Worm (Caenorhabditis elegans): ENCODE results near the gene his-72.

Gene his-72

DNA sequence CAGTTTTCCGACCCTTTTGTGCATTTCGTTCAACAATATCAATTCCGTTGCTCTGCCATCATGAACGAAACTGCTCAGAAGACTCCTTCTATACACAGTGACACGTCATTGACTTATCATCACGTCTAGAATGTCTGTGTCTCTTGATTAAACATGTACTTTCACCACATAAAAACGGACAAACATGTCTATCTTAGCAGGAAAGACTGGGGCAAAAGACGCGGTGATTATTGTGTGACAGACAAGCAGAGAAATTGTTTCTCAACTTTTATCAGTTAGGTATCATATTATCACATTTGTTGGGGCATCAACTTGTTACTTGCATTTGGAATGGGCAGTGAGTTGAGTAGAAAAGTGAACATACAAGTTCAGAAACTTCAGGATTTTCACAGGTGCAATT is 43.6 kb downstream of the his-72 start:
- TF ChIP-seq egl-13 (tag; optimal IDR thresholded peaks at IDR 0.05) (no peak), ceh-90 (tag; optimal IDR thresholded peaks at IDR 0.05) (no peak), ama-1 (optimal IDR thresholded peaks at IDR 0.05) (no peak), sptf-1 (tag; optimal IDR thresholded peaks at IDR 0.05) (no peak), zip-4 (GFP tag; optimal IDR thresholded peaks at IDR 0.05) (no peak), lir-3 (tag; optimal IDR thresholded peaks at IDR 0.05; ENCODE audit: poor library complexity) (no peak), jun-1 (tag; optimal IDR thresholded peaks at IDR 0.05) (peak; percentile 11), mdl-1 (tag; optimal IDR thresholded peaks at IDR 0.05) (no peak), nhr-77 (tag; optimal IDR thresholded peaks at IDR 0.05) (no peak), nhr-12 (tag; optimal IDR thresholded peaks at IDR 0.05) (no peak), ztf-11 (tag; optimal IDR thresholded peaks at IDR 0.05) (no peak), C16A3.4 (tag; optimal IDR thresholded peaks at IDR 0.05) (no peak), zag-1 (tag; optimal IDR thresholded peaks at IDR 0.05) (no peak), efl-3 (GFP tag; optimal IDR thresholded peaks at IDR 0.05) (no peak), pqm-1 (tag; optimal IDR thresholded peaks at IDR 0.05) (no peak), dpl-1 (GFP tag; optimal IDR thresholded peaks at IDR 0.05) (no peak), pax-3 (tag; optimal IDR thresholded peaks at IDR 0.05) (no peak), unc-86 (tag; optimal IDR thresholded peaks at IDR 0.05) (no peak), lin-15B (tag; optimal IDR thresholded peaks at IDR 0.05) (no peak), hlh-17 (GFP tag; optimal IDR thresholded peaks at IDR 0.05; ENCODE audit: borderline replicate concordance) (no peak), isw-1 (GFP tag; IDR thresholded peaks at IDR 0.05) (no peak), efl-1 (optimal IDR thresholded peaks at IDR 0.05) (no peak), efl-1 (GFP tag; optimal IDR thresholded peaks at IDR 0.05 in 1 of 2) (peak in 1 of 2 experiments; percentile 64), unc-130 (tag; optimal IDR thresholded peaks at IDR 0.05) (no peak), xbp-1 (tag; optimal IDR thresholded peaks at IDR 0.05) (no peak), nhr-85 (tag) (peak; percentile 68), ceh-82 (tag; optimal IDR thresholded peaks at IDR 0.05) (no peak), sox-4 (tag; optimal IDR thresholded peaks at IDR 0.05) (no peak), vab-15 (tag; optimal IDR thresholded peaks at IDR 0.05) (no peak), sup-37 (GFP tag; optimal IDR thresholded peaks at IDR 0.05) (no peak), Y116A8C.19 (tag; optimal IDR thresholded peaks at IDR 0.05; ENCODE audit: borderline replicate concordance) (no peak), aly-2 (tag; optimal IDR thresholded peaks at IDR 0.05) (no peak), ceh-63 (GFP tag; optimal IDR thresholded peaks at IDR 0.05) (no peak), hpl-2 (GFP tag; optimal IDR thresholded peaks at IDR 0.05) (no peak), nhr-76 (tag; optimal IDR thresholded peaks at IDR 0.05) (no peak), unc-30 (tag; optimal IDR thresholded peaks at IDR 0.05) (no peak), elt-3 (tag; optimal IDR thresholded peaks at IDR 0.05) (peak in 1 of 6 experiments; percentile 86), nhr-28 (tag; optimal IDR thresholded peaks at IDR 0.05) (no peak), nhr-237 (tag; optimal IDR thresholded peaks at IDR 0.05) (no peak), snu-23 (GFP tag; optimal IDR thresholded peaks at IDR 0.05) (peak; percentile 26), aha-1 (tag; optimal IDR thresholded peaks at IDR 0.05) (no peak), mab-9 (GFP tag; IDR thresholded peaks at IDR 0.05) (no peak), nhr-47 (tag; optimal IDR thresholded peaks at IDR 0.05) (no peak), tbx-2 (tag; optimal IDR thresholded peaks at IDR 0.05) (no peak), rnt-1 (tag; optimal IDR thresholded peaks at IDR 0.05) (no peak), grh-1 (GFP tag; IDR thresholded peaks at IDR 0.05) (no peak), egl-27 (tag; optimal IDR thresholded peaks at IDR 0.05) (no peak), fkh-10 (GFP tag; optimal IDR thresholded peaks at IDR 0.05) (no peak), unc-98 (GFP tag; IDR thresholded peaks at IDR 0.05) (no peak), F16B12.6 (tag; optimal IDR thresholded peaks at IDR 0.05) (no peak), ceh-8 (GFP tag; optimal IDR thresholded peaks at IDR 0.05) (no peak), nhr-90 (tag; optimal IDR thresholded peaks at IDR 0.05; ENCODE audit: poor library complexity) (peak; percentile 14), irx-1 (tag; optimal IDR thresholded peaks at IDR 0.05) (no peak), lin-35 (GFP tag; optimal IDR thresholded peaks at IDR 0.05) (peak in 1 of 2 experiments; percentile 50)

All from whole organism, L1 larva.